Fruit fly (Drosophila melanogaster): ENCODE data around the gene zye.

DNA sequence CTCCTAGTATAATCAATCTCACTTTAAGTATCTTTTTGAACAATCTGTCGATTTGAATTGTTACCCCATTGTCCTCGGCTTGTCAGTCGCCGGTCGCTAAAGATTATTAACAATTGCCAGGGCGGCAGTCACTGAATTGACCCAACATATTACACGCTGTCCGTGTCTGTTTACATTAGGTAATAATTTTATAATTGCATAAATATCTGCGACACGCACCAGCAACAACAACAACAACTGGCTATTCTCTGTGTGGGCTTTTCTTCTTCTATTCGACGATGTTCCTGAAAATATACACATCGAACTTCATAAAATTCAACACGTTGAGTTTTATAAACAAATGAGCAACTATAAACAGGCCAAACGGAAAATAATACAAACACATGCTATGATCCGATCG is 35.4 kb downstream of the zye start:
- no peak for TF ChIP-seq CG33017 (tag; optimal IDR thresholded peaks at IDR 0.05)
- no peak for TF ChIP-seq Hr96 (GFP tag; optimal IDR thresholded peaks at IDR 0.05)
- TF ChIP-seq CG7045 (GFP tag; optimal IDR thresholded peaks at IDR 0.05) = no peak
- TF ChIP-seq CG5204 (GFP tag; optimal IDR thresholded peaks at IDR 0.05) = no peak
- no peak for TF ChIP-seq toe (GFP tag; optimal IDR thresholded peaks at IDR 0.05)
- TF ChIP-seq CG12768 (GFP tag; optimal IDR thresholded peaks at IDR 0.05) = no peak
- no peak for TF ChIP-seq bab1 (GFP tag; optimal IDR thresholded peaks at IDR 0.05)
- no peak for TF ChIP-seq kay (GFP tag; ENCODE audit: borderline replicate concordance)
- no peak for TF ChIP-seq Clk (GFP tag; optimal IDR thresholded peaks at IDR 0.05)
- no peak for TF ChIP-seq tj (GFP tag; optimal IDR thresholded peaks at IDR 0.05)
- no peak for TF ChIP-seq pad (GFP tag; optimal IDR thresholded peaks at IDR 0.05)
- no peak for TF ChIP-seq cnc (optimal IDR thresholded peaks at IDR 0.05)

Measured in whole organism, adult.